Fruit fly (Drosophila melanogaster) whole organism, embryonic: ENCODE measurements around the gene rno.
A peak's percentile ranks its signal among the peaks of the same experiment; 100 is the strongest.

Source experiments
- Asciz ChIP-seq: fragments of 200-800 bp; sonication (Bioruptor generic); optimal IDR thresholded peaks from 2 replicates; lab custom pipeline; 2017; ENCODE audit warnings: missing biosample characterization, mild to moderate bottlenecking, missing genetic modification characterization, missing genetic modification reagents
- Atf-2 ChIP-seq: fragments of 200-800 bp; sonication (Bioruptor generic); optimal IDR thresholded peaks from 2 replicates; lab custom pipeline; 2016; ENCODE audit warnings: missing biosample characterization, missing genetic modification characterization
- B-H1 ChIP-seq: fragments of 200-800 bp; sonication (Bioruptor generic); IDR thresholded peaks from 3 replicates; pipeline ENCODE4 v1.3.6; 2022; ENCODE audit warnings: missing biosample characterization, missing genetic modification characterization
- BtbVII ChIP-seq: fragments of 200-800 bp; sonication (Bioruptor generic); optimal IDR thresholded peaks from 3 replicates; lab custom pipeline; 2017; ENCODE audit warnings: missing biosample characterization, mild to moderate bottlenecking, missing genetic modification characterization
- CG10543 ChIP-seq: fragments of 200-800 bp; sonication (Bioruptor generic); optimal IDR thresholded peaks from 3 replicates; lab custom pipeline; 2017; ENCODE audit warnings: missing biosample characterization, mild to moderate bottlenecking, missing genetic modification characterization, moderate library complexity
- CG11093 ChIP-seq: fragments of 200-800 bp; sonication (Bioruptor generic); IDR thresholded peaks from 3 replicates; pipeline ENCODE4 v1.3.6; 2022; ENCODE audit warnings: missing biosample characterization, missing genetic modification characterization
- CG17385 ChIP-seq: fragments of 200-800 bp; sonication (Bioruptor generic); optimal IDR thresholded peaks from 3 replicates; lab custom pipeline; 2018; ENCODE audit warnings: missing biosample characterization, mild to moderate bottlenecking, missing genetic modification characterization
- CG18262 ChIP-seq: fragments of 200-800 bp; optimal IDR thresholded peaks from 3 replicates; lab custom pipeline; 2019; ENCODE audit warnings: missing biosample characterization, mild to moderate bottlenecking, missing genetic modification characterization, moderate library complexity
- CG18599 ChIP-seq: fragments of 200-800 bp; sonication (Bioruptor generic); optimal IDR thresholded peaks from 3 replicates; lab custom pipeline; 2017; ENCODE audit warnings: missing biosample characterization, missing genetic modification characterization, mild to moderate bottlenecking, moderate library complexity, missing genetic modification reagents
- CG2120 ChIP-seq: fragments of 200-800 bp; sonication (Bioruptor generic); optimal IDR thresholded peaks from 3 replicates; lab custom pipeline; 2016; ENCODE audit warnings: missing biosample characterization, missing genetic modification characterization
- CG30431 ChIP-seq: fragments of 200-800 bp; sonication (Bioruptor generic); optimal IDR thresholded peaks from 2 replicates; lab custom pipeline; 2017; ENCODE audit warnings: missing biosample characterization, missing genetic modification characterization
- CG33557 ChIP-seq: fragments of 200-800 bp; sonication (Bioruptor generic); optimal IDR thresholded peaks from 2 replicates; lab custom pipeline; 2019; ENCODE audit warnings: missing biosample characterization, mild to moderate bottlenecking, missing genetic modification characterization, moderate library complexity
- CG4282 ChIP-seq: fragments of 200-800 bp; sonication (Bioruptor generic); optimal IDR thresholded peaks from 2 replicates; lab custom pipeline; 2016; ENCODE audit warnings: missing biosample characterization, missing genetic modification characterization
- CG5953 ChIP-seq: fragments of 200-800 bp; sonication (Bioruptor generic); IDR thresholded peaks from 2 replicates; pipeline ENCODE4 v1.3.6; 2022; ENCODE audit warnings: missing biosample characterization, missing genetic modification characterization
- CG7839 ChIP-seq: fragments of 200-800 bp; sonication (Bioruptor generic); optimal IDR thresholded peaks from 3 replicates; lab custom pipeline; 2018; ENCODE audit warnings: missing biosample characterization, mild to moderate bottlenecking, missing genetic modification characterization, moderate library complexity
- CG8944 ChIP-seq: fragments of 200-800 bp; sonication (Bioruptor generic); optimal IDR thresholded peaks from 3 replicates; lab custom pipeline; 2016; ENCODE audit warnings: missing biosample characterization, missing genetic modification characterization
- Chrac-16 ChIP-seq: fragments of 200-800 bp; sonication (Bioruptor generic); optimal IDR thresholded peaks from 3 replicates; lab custom pipeline; 2016; ENCODE audit warnings: missing biosample characterization, missing genetic modification characterization
- CoRest ChIP-seq: fragments of 200-800 bp; sonication (Bioruptor generic); optimal IDR thresholded peaks from 3 replicates; lab custom pipeline; 2018; ENCODE audit warnings: missing biosample characterization, mild to moderate bottlenecking, missing genetic modification characterization, moderate library complexity
- Dp ChIP-seq: fragments of 200-800 bp; sonication (Bioruptor generic); optimal IDR thresholded peaks from 2 replicates; lab custom pipeline; 2018; ENCODE audit warnings: missing biosample characterization, mild to moderate bottlenecking, missing genetic modification characterization, moderate library complexity
- Ets97D ChIP-seq: fragments of 200-800 bp; sonication (Bioruptor generic); optimal IDR thresholded peaks from 3 replicates; lab custom pipeline; 2016; ENCODE audit warnings: missing biosample characterization, missing genetic modification characterization
- HLH54F ChIP-seq: fragments of 200-800 bp; sonication (Bioruptor generic); optimal IDR thresholded peaks from 3 replicates; lab custom pipeline; 2016; ENCODE audit warnings: missing biosample characterization, missing genetic modification characterization
- HmgD ChIP-seq: fragments of 200-800 bp; sonication (Bioruptor generic); optimal IDR thresholded peaks from 3 replicates; lab custom pipeline; 2016; ENCODE audit warnings: missing biosample characterization, missing genetic modification characterization
- Hmr ChIP-seq: fragments of 200-800 bp; sonication (Bioruptor generic); optimal IDR thresholded peaks from 3 replicates; lab custom pipeline; 2017; ENCODE audit warnings: mild to moderate bottlenecking, missing biosample characterization, missing genetic modification reagents, missing genetic modification characterization
- Hr51 ChIP-seq, 2 experiments: fragments of 200-800 bp; sonication (Bioruptor generic); optimal IDR thresholded peaks; 2 replicates in 1 of 2; 3 replicates in 1 of 2; lab custom pipeline; 2016 to 2018; ENCODE audit warnings: missing biosample characterization in 2 of 2, missing genetic modification characterization in 2 of 2, mild to moderate bottlenecking in 1 of 2, moderate library complexity in 1 of 2
- MTF-1 ChIP-seq: fragments of 200-800 bp; sonication (Bioruptor generic); optimal IDR thresholded peaks from 2 replicates; lab custom pipeline; 2018; ENCODE audit warnings: missing biosample characterization, mild to moderate bottlenecking, missing genetic modification characterization, borderline replicate concordance
- Meics ChIP-seq: fragments of 200-800 bp; sonication (Bioruptor generic); optimal IDR thresholded peaks from 2 replicates; lab custom pipeline; 2017; ENCODE audit warnings: missing biosample characterization, mild to moderate bottlenecking, missing genetic modification characterization
- Oaz ChIP-seq: fragments of 200-800 bp; sonication (Bioruptor generic); IDR thresholded peaks from 2 replicates; pipeline ENCODE4 v1.3.6; 2022; ENCODE audit warnings: missing biosample characterization, missing genetic modification characterization
- Rfx ChIP-seq: fragments of 200-800 bp; sonication (Bioruptor generic); IDR thresholded peaks from 2 replicates; pipeline ENCODE4 v1.3.6; 2022; ENCODE audit warnings: missing biosample characterization, missing genetic modification characterization
- Sox102F ChIP-seq: fragments of 200-800 bp; sonication (Bioruptor generic); optimal IDR thresholded peaks from 2 replicates; lab custom pipeline; 2018; ENCODE audit warnings: missing biosample characterization, mild to moderate bottlenecking, missing genetic modification characterization, moderate library complexity
- Usf ChIP-seq: fragments of 200-800 bp; sonication (Bioruptor generic); optimal IDR thresholded peaks from 2 replicates; lab custom pipeline; 2017; ENCODE audit warnings: missing genotype, missing biosample characterization, missing genetic modification characterization
- YL-1 ChIP-seq: fragments of 200-800 bp; sonication (Bioruptor generic); optimal IDR thresholded peaks from 3 replicates; lab custom pipeline; 2017; ENCODE audit warnings: missing biosample characterization, mild to moderate bottlenecking, missing genetic modification characterization
- bcd ChIP-seq: fragments of 200-800 bp; sonication (Bioruptor generic); optimal IDR thresholded peaks from 2 replicates; lab custom pipeline; 2017; ENCODE audit warnings: missing biosample characterization, mild to moderate bottlenecking, missing genetic modification characterization
- br ChIP-seq: fragments of >200 bp; optimal IDR thresholded peaks from 2 replicates; lab custom pipeline; 2017
- cwo ChIP-seq: fragments of 200-800 bp; sonication (Bioruptor generic); optimal IDR thresholded peaks from 3 replicates; lab custom pipeline; 2017; ENCODE audit warnings: missing biosample characterization, missing genetic modification characterization, mild to moderate bottlenecking, moderate library complexity, missing genetic modification reagents
- dan ChIP-seq: fragments of 200-800 bp; sonication (Bioruptor generic); IDR thresholded peaks from 2 replicates; pipeline ENCODE4 v1.3.6; 2022; ENCODE audit warnings: missing biosample characterization, missing genetic modification characterization
- dmrt11E ChIP-seq: fragments of 200-800 bp; sonication (Bioruptor generic); optimal IDR thresholded peaks from 3 replicates; lab custom pipeline; 2018; ENCODE audit warnings: missing biosample characterization, mild to moderate bottlenecking, missing genetic modification characterization, moderate library complexity
- ewg ChIP-seq: fragments of 200-800 bp; sonication (Bioruptor generic); optimal IDR thresholded peaks from 3 replicates; lab custom pipeline; 2017; ENCODE audit warnings: mild to moderate bottlenecking, missing biosample characterization, missing genetic modification reagents, missing genetic modification characterization
- insv ChIP-seq, 2 experiments: fragments of 200-800 bp; sonication (Bioruptor generic); optimal IDR thresholded peaks; 3 replicates each; lab custom pipeline; 2016 to 2018; ENCODE audit warnings: missing biosample characterization in 2 of 2, missing genetic modification characterization in 2 of 2
- kay ChIP-seq: fragments of 200-800 bp; sonication (Bioruptor generic); optimal IDR thresholded peaks from 2 replicates; lab custom pipeline; 2016; ENCODE audit warnings: missing biosample characterization, missing genetic modification characterization
- sens-2 ChIP-seq: fragments of 200-800 bp; sonication (Bioruptor generic); IDR thresholded peaks from 2 replicates; pipeline ENCODE4 v1.3.6; 2022; ENCODE audit warnings: missing biosample characterization, missing genetic modification characterization
- slbo ChIP-seq: fragments of 200-800 bp; sonication (Bioruptor generic); IDR thresholded peaks from 2 replicates; pipeline ENCODE4 v1.3.6; 2022; ENCODE audit warnings: missing biosample characterization, missing genetic modification characterization
- tgo ChIP-seq: fragments of 200-800 bp; sonication (Bioruptor generic); IDR thresholded peaks from 3 replicates; pipeline ENCODE4 v1.3.6; 2022; ENCODE audit warnings: missing biosample characterization, missing genetic modification characterization
- tna ChIP-seq: fragments of 200-800 bp; sonication (Bioruptor generic); IDR thresholded peaks from 2 replicates; pipeline ENCODE4 v1.3.6; 2022; ENCODE audit warnings: missing biosample characterization, missing genetic modification characterization; ENCODE audit not compliant: partially characterized antibody
- ttk ChIP-seq: fragments of 200-800 bp; sonication (Bioruptor generic); IDR thresholded peaks from 2 replicates; pipeline ENCODE4 v2.1.2; 2022; ENCODE audit warnings: missing biosample characterization, missing genetic modification characterization
- tx ChIP-seq: fragments of 200-800 bp; sonication (Bioruptor generic); optimal IDR thresholded peaks from 2 replicates; lab custom pipeline; 2016; ENCODE audit warnings: missing biosample characterization, missing genetic modification characterization
- vvl ChIP-seq: fragments of 200-800 bp; sonication (Bioruptor generic); IDR thresholded peaks from 2 replicates; pipeline ENCODE4 v1.3.6; 2022; ENCODE audit warnings: missing biosample characterization, missing genetic modification characterization
- wek ChIP-seq: fragments of 200-800 bp; sonication (Bioruptor generic); optimal IDR thresholded peaks from 3 replicates; lab custom pipeline; 2018; ENCODE audit warnings: missing biosample characterization, mild to moderate bottlenecking, missing genetic modification characterization, moderate library complexity
- zfh2 ChIP-seq: fragments of 200-800 bp; sonication (Bioruptor generic); optimal IDR thresholded peaks from 2 replicates; lab custom pipeline; 2016; ENCODE audit warnings: missing biosample characterization, missing genetic modification characterization

Gene rno

DNA sequence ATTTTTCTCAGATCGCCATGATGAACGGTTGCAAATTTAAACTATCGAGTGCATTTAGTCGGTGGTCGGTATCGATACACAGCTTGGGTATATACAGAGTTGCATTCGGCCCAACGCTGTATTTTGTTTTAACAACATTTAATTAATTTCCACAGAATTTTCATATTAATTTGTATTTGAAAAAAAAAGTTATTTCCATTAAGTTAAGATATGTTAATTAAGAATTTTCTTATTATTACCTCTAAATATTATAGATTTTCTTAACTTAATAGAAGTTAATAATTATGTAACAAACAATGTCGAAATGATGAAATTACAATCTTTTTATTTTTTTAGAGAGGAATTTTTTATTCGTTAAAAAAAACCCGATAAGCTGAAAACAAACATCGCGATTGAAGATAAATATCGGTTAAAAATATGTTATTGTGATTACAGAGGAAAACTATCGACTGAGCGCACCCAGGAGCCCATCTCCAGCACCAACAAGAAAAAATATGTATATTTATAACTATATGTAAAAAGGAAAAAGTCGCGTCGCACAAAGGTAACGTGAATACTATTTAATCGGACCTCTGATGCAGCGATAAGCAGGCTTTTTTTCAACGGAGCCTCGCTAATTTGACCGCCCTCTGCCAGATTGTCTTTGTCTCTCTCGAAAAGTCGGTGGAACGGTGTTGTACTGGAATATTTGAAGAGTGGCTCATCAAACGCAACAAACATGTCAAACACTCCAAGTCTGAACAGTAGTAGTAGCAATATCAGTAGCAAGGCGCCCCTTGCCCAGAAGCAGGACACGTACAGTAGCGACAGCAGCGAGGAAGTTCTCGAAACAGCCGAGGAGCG is at the start of gene rno, which contains the start of gene mri (continued):
- no peak for TF ChIP-seq tx (GFP tag; lab: Kevin White, UChicago)
- peak; percentile 46 for TF ChIP-seq CG17385 (GFP tag; lab: Kevin White, UChicago)
- no peak for TF ChIP-seq insv (GFP tag; optimal IDR thresholded peaks at IDR 0.05; lab: Kevin White, UChicago)
- TF ChIP-seq CG2120 (GFP tag; lab: Kevin White, UChicago), result peak; percentile 67
- TF ChIP-seq cwo (GFP tag; lab: Kevin White, UChicago), result peak; percentile 51
- TF ChIP-seq br (lab: Kevin White, UChicago), result no peak
- peak; percentile 33 for TF ChIP-seq kay (GFP tag; lab: Kevin White, UChicago)
- TF ChIP-seq CG5953 (GFP tag; lab: Robert Waterston, UW), result peak; percentile 21; the same call in 1 of the 2 replicates
- no peak for TF ChIP-seq Dp (GFP tag; lab: Kevin White, UChicago)
- TF ChIP-seq Asciz (GFP tag; lab: Kevin White, UChicago), result no peak
- TF ChIP-seq vvl, result peak; percentile 81
- TF ChIP-seq Hmr (GFP tag; lab: Kevin White, UChicago), result peak; percentile 71
- TF ChIP-seq Rfx (GFP tag; lab: Robert Waterston, UW), result peak; percentile 68
- peak; percentile 35; the same call in 1 of the 2 replicates for TF ChIP-seq sens-2
- no peak for TF ChIP-seq YL-1
- TF ChIP-seq Meics (GFP tag; lab: Kevin White, UChicago), result peak; percentile 65
- peak; percentile 3 for TF ChIP-seq BtbVII (GFP tag; lab: Kevin White, UChicago)
- peak; percentile 85 for TF ChIP-seq CG10543 (GFP tag; lab: Kevin White, UChicago)
- peak; percentile 61 for TF ChIP-seq zfh2 (GFP tag; lab: Kevin White, UChicago)
- no peak for TF ChIP-seq wek
- TF ChIP-seq CG8944, result no peak
- peak; percentile 90 for TF ChIP-seq tna (GFP tag; lab: Robert Waterston, UW)
- TF ChIP-seq Chrac-16 (GFP tag; lab: Kevin White, UChicago), result peak; percentile 67
- peak; percentile 27 for TF ChIP-seq HLH54F
- TF ChIP-seq CG7839 (tag; lab: Kevin White, UChicago), result peak; percentile 81
- no peak for TF ChIP-seq dan (GFP tag; lab: Robert Waterston, UW)
- peak; percentile 69 for TF ChIP-seq CG18599
- TF ChIP-seq CG33557 (GFP tag; lab: Kevin White, UChicago), result peak; percentile 61
- TF ChIP-seq slbo (GFP tag; lab: Robert Waterston, UW), result peak; percentile 78
- TF ChIP-seq ewg, result peak; percentile 24
- peak; percentile 45 for TF ChIP-seq CG30431 (GFP tag; lab: Kevin White, UChicago)
- peak; percentile 84 for TF ChIP-seq CG18262 (tag; lab: Kevin White, UChicago)
- peak; percentile 9 to 81 for TF ChIP-seq Hr51 (GFP tag; optimal IDR thresholded peaks at IDR 0.05; lab: Kevin White, UChicago)
- peak; percentile 71 for TF ChIP-seq Ets97D (GFP tag; lab: Kevin White, UChicago)
- TF ChIP-seq Sox102F (GFP tag; lab: Kevin White, UChicago), result peak; percentile 79
- TF ChIP-seq Usf (GFP tag; lab: Kevin White, UChicago), result peak; percentile 50
- peak; percentile 76 for TF ChIP-seq dmrt11E (tag; lab: Kevin White, UChicago)
- no peak for TF ChIP-seq CG4282 (GFP tag; lab: Kevin White, UChicago)
- peak; percentile 72 for TF ChIP-seq ttk (GFP tag; lab: Robert Waterston, UW)
- TF ChIP-seq MTF-1 (GFP tag; lab: Kevin White, UChicago), result no peak
- peak; percentile 63 for TF ChIP-seq Oaz (GFP tag; lab: Robert Waterston, UW)
- peak; percentile 65; the same call in 2 of the 3 replicates for TF ChIP-seq B-H1 (GFP tag; lab: Robert Waterston, UW)
- no peak for TF ChIP-seq HmgD (GFP tag; lab: Kevin White, UChicago)
- peak; percentile 64 for TF ChIP-seq bcd (GFP tag; lab: Kevin White, UChicago)
- TF ChIP-seq Atf-2 (GFP tag; lab: Kevin White, UChicago), result no peak
- TF ChIP-seq CoRest (tag; lab: Kevin White, UChicago), result peak; percentile 88
- TF ChIP-seq CG11093, result peak; percentile 54; the same call in 1 of the 3 replicates
- TF ChIP-seq tgo, result peak; percentile 77
